Fruit fly (Drosophila melanogaster): Measurements from ENCODE around the gene Slc25A46a.

- TF ChIP-seq CTCF (optimal IDR thresholded peaks at IDR 0.05) = no peak
- no peak for TF ChIP-seq CG8478 (optimal IDR thresholded peaks at IDR 0.05)
These were observed 38.7 kb upstream of the Slc25A46a start, which contains the start of gene Rrp47 for dm6 chrX:15944735-15945323.

Measured in S2 (cell line).